Fruit fly (Drosophila melanogaster): ENCODE results near the gene CG11983.
A peak's percentile ranks its signal among the peaks of the same experiment; 100 is the strongest.

Gene CG11983

dm6 chr3R:9003600-9004223 lies 4.4 kb upstream of the CG11983 start, which contains the start of the genes CG31100 and CG11980 (continued):
- TF ChIP-seq rib (GFP tag; IDR thresholded peaks at IDR 0.05) (no peak), cas (GFP tag; IDR thresholded peaks at IDR 0.05) (no peak), Kr (GFP tag; optimal IDR thresholded peaks at IDR 0.05) (no peak), CG32772 (GFP tag; IDR thresholded peaks at IDR 0.05) (no peak), CG17361 (GFP tag; IDR thresholded peaks at IDR 0.05) (no peak), HmgZ (tag; optimal IDR thresholded peaks at IDR 0.05) (peak; percentile 56), bigmax (GFP tag; optimal IDR thresholded peaks at IDR 0.05) (peak; percentile 75), CG2889 (GFP tag; IDR thresholded peaks at IDR 0.05) (no peak), CG6791 (GFP tag; IDR thresholded peaks at IDR 0.05; ENCODE audit: partially characterized antibody) (peak; percentile 72; the same call in 2 of the 3 replicates), CG6689 (GFP tag; IDR thresholded peaks at IDR 0.05) (no peak), Ada2b (GFP tag; IDR thresholded peaks at IDR 0.05) (no peak), twi (tag; optimal IDR thresholded peaks at IDR 0.05) (no peak), Bteb2 (GFP tag; optimal IDR thresholded peaks at IDR 0.05) (no peak), Gsc (GFP tag; IDR thresholded peaks at IDR 0.05) (no peak), cwo (GFP tag; optimal IDR thresholded peaks at IDR 0.05) (no peak), crol (GFP tag; IDR thresholded peaks at IDR 0.05) (no peak), CG5180 (GFP tag; optimal IDR thresholded peaks at IDR 0.05) (no peak), CG8924 (tag; optimal IDR thresholded peaks at IDR 0.05) (no peak), Trl (optimal IDR thresholded peaks at IDR 0.05) (no peak), Trl (GFP tag; optimal IDR thresholded peaks at IDR 0.05) (no peak), CG13287 (GFP tag; IDR thresholded peaks at IDR 0.05; ENCODE audit: partially characterized antibody) (peak; percentile 89), CG12236 (GFP tag; optimal IDR thresholded peaks at IDR 0.05) (no peak), ac (GFP tag; optimal IDR thresholded peaks at IDR 0.05) (no peak), nmo (GFP tag; optimal IDR thresholded peaks at IDR 0.05) (peak; percentile 38), Nf-YC (tag; optimal IDR thresholded peaks at IDR 0.05) (no peak), CG17802 (tag; optimal IDR thresholded peaks at IDR 0.05) (no peak), CG18262 (tag; optimal IDR thresholded peaks at IDR 0.05) (no peak), CG30403 (GFP tag; optimal IDR thresholded peaks at IDR 0.05) (peak; percentile 11), CG3407 (GFP tag; optimal IDR thresholded peaks at IDR 0.05) (no peak), CG3995 (GFP tag; optimal IDR thresholded peaks at IDR 0.05) (peak; percentile 18), gcm2 (GFP tag; optimal IDR thresholded peaks at IDR 0.05) (no peak), da (GFP tag; optimal IDR thresholded peaks at IDR 0.05) (no peak), dan (GFP tag; IDR thresholded peaks at IDR 0.05) (no peak), CG32532 (GFP tag; IDR thresholded peaks at IDR 0.05) (no peak), ato (GFP tag; IDR thresholded peaks at IDR 0.05; ENCODE audit: partially characterized antibody) (0 out of 2 replicates have a peak, but pooled peaks have one; percentile 39), sd (tag; optimal IDR thresholded peaks at IDR 0.05) (no peak), gem (tag; optimal IDR thresholded peaks at IDR 0.05) (no peak), ap (GFP tag; IDR thresholded peaks at IDR 0.05) (no peak), CG3726 (GFP tag; IDR thresholded peaks at IDR 0.05) (no peak), CG14441 (GFP tag; IDR thresholded peaks at IDR 0.05) (no peak), CG10321 (GFP tag; IDR thresholded peaks at IDR 0.05) (no peak), Opbp (GFP tag; IDR thresholded peaks at IDR 0.05; ENCODE audit: partially characterized antibody) (peak; percentile 80), CG10543 (GFP tag; optimal IDR thresholded peaks at IDR 0.05) (no peak), CG7928 (GFP tag; optimal IDR thresholded peaks at IDR 0.05) (no peak), zf30C (GFP tag; optimal IDR thresholded peaks at IDR 0.05) (no peak), Lim3 (GFP tag; IDR thresholded peaks at IDR 0.05) (no peak), CG2129 (GFP tag; IDR thresholded peaks at IDR 0.05; ENCODE audit: partially characterized antibody) (peak; percentile 45; the same call in 1 of the 2 replicates), C15 (GFP tag; IDR thresholded peaks at IDR 0.05) (no peak), CG8944 (GFP tag; optimal IDR thresholded peaks at IDR 0.05) (no peak), gfzf (GFP tag; optimal IDR thresholded peaks at IDR 0.05) (peak; percentile 35), CG7963 (GFP tag; IDR thresholded peaks at IDR 0.05; ENCODE audit: partially characterized antibody) (peak; percentile 57; the same call in 1 of the 3 replicates)

All from whole organism, embryonic.